Fruit fly (Drosophila melanogaster): ENCODE results near the gene Tsp26A.

Tsp26A gene

DNA sequence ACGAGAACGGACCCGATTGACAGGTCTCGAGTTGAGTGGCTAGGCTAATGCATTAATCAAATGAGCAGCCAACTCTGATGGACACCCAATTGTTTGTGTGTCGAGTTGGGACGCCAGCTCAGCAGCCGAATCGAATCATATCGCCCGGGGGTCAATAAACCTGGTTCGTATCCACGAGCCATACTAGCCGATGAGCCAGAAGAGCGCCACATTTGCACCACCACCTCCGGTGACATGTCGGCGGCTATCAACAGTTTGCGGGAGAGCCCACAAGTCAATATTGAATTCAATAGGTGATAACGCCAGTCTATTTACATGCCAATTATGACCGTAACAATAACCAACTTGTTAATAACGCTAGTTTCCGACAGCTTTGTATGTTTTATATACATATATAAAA lies 25.9 kb upstream of the Tsp26A start (continued):
- peak in 1 of 2 experiments; percentile 55 for TF ChIP-seq bsh (GFP tag; optimal IDR thresholded peaks at IDR 0.05)
- TF ChIP-seq CG4404 (GFP tag; IDR thresholded peaks at IDR 0.05) = no peak
- TF ChIP-seq CG2129 (GFP tag; IDR thresholded peaks at IDR 0.05; ENCODE audit: partially characterized antibody) = no peak
- TF ChIP-seq her (GFP tag; optimal IDR thresholded peaks at IDR 0.05) = peak; percentile 27
- TF ChIP-seq ind (GFP tag; optimal IDR thresholded peaks at IDR 0.05) = no peak
- TF ChIP-seq CG2116 (GFP tag; optimal IDR thresholded peaks at IDR 0.05) = peak; percentile 9
- peak; percentile 4 for TF ChIP-seq CG18476 (GFP tag; optimal IDR thresholded peaks at IDR 0.05)
- TF ChIP-seq Camta (GFP tag; optimal IDR thresholded peaks at IDR 0.05) = peak; percentile 11
- TF ChIP-seq ewg (GFP tag; optimal IDR thresholded peaks at IDR 0.05) = peak; percentile 14
- peak; percentile 65 for TF ChIP-seq CG4707 (GFP tag; optimal IDR thresholded peaks at IDR 0.05)
- no peak for TF ChIP-seq Tbp (GFP tag; optimal IDR thresholded peaks at IDR 0.05)
- TF ChIP-seq dmrt99B (tag; optimal IDR thresholded peaks at IDR 0.05) = peak; percentile 48
- peak; percentile 59 for TF ChIP-seq CG9727 (GFP tag; optimal IDR thresholded peaks at IDR 0.05)
- peak; percentile 49; the same call in 1 of the 3 replicates for TF ChIP-seq Dbx (GFP tag; IDR thresholded peaks at IDR 0.05)
- TF ChIP-seq ab (GFP tag; optimal IDR thresholded peaks at IDR 0.05) = no peak
- no peak for TF ChIP-seq CG8478 (optimal IDR thresholded peaks at IDR 0.05)
- TF ChIP-seq Side (GFP tag; optimal IDR thresholded peaks at IDR 0.05) = no peak
- TF ChIP-seq chinmo (GFP tag; IDR thresholded peaks at IDR 0.05; ENCODE audit: partially characterized antibody) = peak; percentile 86; the same call in 3 of the 4 replicates
- peak; percentile 67 for TF ChIP-seq CG17385 (GFP tag; optimal IDR thresholded peaks at IDR 0.05)
- peak; percentile 9; the same call in 1 of the 2 replicates for TF ChIP-seq ranshi (GFP tag; IDR thresholded peaks at IDR 0.05)
- TF ChIP-seq stc (GFP tag; IDR thresholded peaks at IDR 0.05) = peak; percentile 16; the same call in 1 of the 2 replicates
- no peak for TF ChIP-seq CG7372 (GFP tag; IDR thresholded peaks at IDR 0.05)
- no peak for TF ChIP-seq ems (GFP tag; optimal IDR thresholded peaks at IDR 0.05)
- TF ChIP-seq CG3995 (GFP tag; optimal IDR thresholded peaks at IDR 0.05) = no peak
- TF ChIP-seq slbo (GFP tag; IDR thresholded peaks at IDR 0.05) = peak; percentile 26; the same call in 1 of the 2 replicates
- TF ChIP-seq dysf (GFP tag; IDR thresholded peaks at IDR 0.05) = peak; percentile 15; the same call in 1 of the 3 replicates
- TF ChIP-seq Gug (GFP tag; IDR thresholded peaks at IDR 0.05) = no peak
- no peak for TF ChIP-seq phol (tag; optimal IDR thresholded peaks at IDR 0.05)
- TF ChIP-seq jigr1 (GFP tag; IDR thresholded peaks at IDR 0.05) = no peak
- TF ChIP-seq CG14441 (GFP tag; IDR thresholded peaks at IDR 0.05) = no peak
- TF ChIP-seq Elba2 (GFP tag; optimal IDR thresholded peaks at IDR 0.05) = no peak
- no peak for TF ChIP-seq Bdp1 (GFP tag; optimal IDR thresholded peaks at IDR 0.05)
- TF ChIP-seq CG10959 (GFP tag; IDR thresholded peaks at IDR 0.05) = no peak
- no peak for TF ChIP-seq CG17361 (GFP tag; IDR thresholded peaks at IDR 0.05)
- TF ChIP-seq CG11504 (tag; optimal IDR thresholded peaks at IDR 0.05) = peak; percentile 35
- TF ChIP-seq CrebB (tag; optimal IDR thresholded peaks at IDR 0.05) = peak; percentile 78
- TF ChIP-seq CG18764 (GFP tag; optimal IDR thresholded peaks at IDR 0.05) = peak; percentile 63
- no peak for TF ChIP-seq Dad (GFP tag; optimal IDR thresholded peaks at IDR 0.05)
- TF ChIP-seq sug (tag; optimal IDR thresholded peaks at IDR 0.05) = peak; percentile 83
- peak; percentile 45 for TF ChIP-seq NfI (GFP tag; optimal IDR thresholded peaks at IDR 0.05)
- no peak for TF ChIP-seq dimm (GFP tag; IDR thresholded peaks at IDR 0.05)
- peak; percentile 45 for TF ChIP-seq salm (tag; optimal IDR thresholded peaks at IDR 0.05)
- TF ChIP-seq pros (GFP tag; optimal IDR thresholded peaks at IDR 0.05) = no peak
- TF ChIP-seq MESR4 (GFP tag; optimal IDR thresholded peaks at IDR 0.05) = peak; percentile 6
- TF ChIP-seq CG11398 (GFP tag; optimal IDR thresholded peaks at IDR 0.05) = no peak
- no peak for TF ChIP-seq tna (GFP tag; IDR thresholded peaks at IDR 0.05; ENCODE audit: partially characterized antibody)
- TF ChIP-seq CG8944 (GFP tag; optimal IDR thresholded peaks at IDR 0.05) = no peak
- TF ChIP-seq CG10321 (GFP tag; IDR thresholded peaks at IDR 0.05) = no peak
- TF ChIP-seq kay (GFP tag; optimal IDR thresholded peaks at IDR 0.05) = no peak
- TF ChIP-seq CG12391 (tag; optimal IDR thresholded peaks at IDR 0.05) = peak; percentile 26
- no peak for TF ChIP-seq E2f2 (GFP tag; IDR thresholded peaks at IDR 0.05)
- TF ChIP-seq sr (GFP tag; IDR thresholded peaks at IDR 0.05) = peak; percentile 49; the same call in 2 of the 3 replicates
